Worm (Caenorhabditis elegans): ENCODE data around the gene Y32B12C.1.

Gene Y32B12C.1

ce11 chrV:16620874-16621273, 14.5 kb downstream of the Y32B12C.1 start, which contains the start of gene Y70C5A.3:
TSS of gene Y70C5A.3 (minus strand) at chrV:16620923.
- TF ChIP-seq unc-39 (tag; optimal IDR thresholded peaks at IDR 0.05) (no peak), elt-3 (tag; optimal IDR thresholded peaks at IDR 0.05) (no peak), ces-1 (GFP tag; optimal IDR thresholded peaks at IDR 0.05) (no peak), nhr-237 (tag; optimal IDR thresholded peaks at IDR 0.05) (no peak), nhr-76 (tag; optimal IDR thresholded peaks at IDR 0.05) (no peak), unc-62 (GFP tag; optimal IDR thresholded peaks at IDR 0.05) (no peak), lin-13 (tag; optimal IDR thresholded peaks at IDR 0.05) (no peak)

- TF ChIP-seq flh-1 (GFP tag; optimal IDR thresholded peaks at IDR 0.05), result peak; percentile 17
- no peak for TF ChIP-seq bed-3 (GFP tag; optimal IDR thresholded peaks at IDR 0.05)
- TF ChIP-seq mls-2 (tag; optimal IDR thresholded peaks at IDR 0.05), result peak; percentile 14
- TF ChIP-seq elt-3 (tag; optimal IDR thresholded peaks at IDR 0.05), result no peak
- TF ChIP-seq sem-2 (GFP tag; optimal IDR thresholded peaks at IDR 0.05), result peak; percentile 36
- TF ChIP-seq M03D4.4 (tag; optimal IDR thresholded peaks at IDR 0.05), result peak; percentile 66
- TF ChIP-seq hlh-1 (tag; optimal IDR thresholded peaks at IDR 0.05), result peak; percentile 3
- no peak for TF ChIP-seq elt-1 (tag; optimal IDR thresholded peaks at IDR 0.05; ENCODE audit: borderline replicate concordance, insufficient read depth)
- TF ChIP-seq sptf-1 (tag; optimal IDR thresholded peaks at IDR 0.05), result peak; percentile 75
- TF ChIP-seq cnd-1 (tag; optimal IDR thresholded peaks at IDR 0.05), result peak; percentile 51
- peak; percentile 47 for TF ChIP-seq drap-1 (GFP tag; optimal IDR thresholded peaks at IDR 0.05)
Measured at ce11 chrV:16621894-16622293, 15.5 kb downstream of the Y32B12C.1 start.

ce11 chrV:16622754-16623261, 16.4 kb downstream of the Y32B12C.1 start, which contains the start of gene Y70C5A.2:
TSS of gene Y70C5A.2 (minus strand) at chrV:16623211.
- TF ChIP-seq hlh-1 (tag; optimal IDR thresholded peaks at IDR 0.05) (no peak), pha-4 (tag; optimal IDR thresholded peaks at IDR 0.05) (no peak), mls-2 (tag; optimal IDR thresholded peaks at IDR 0.05) (no peak), nhr-237 (tag; optimal IDR thresholded peaks at IDR 0.05) (no peak), nhr-2 (tag; optimal IDR thresholded peaks at IDR 0.05) (no peak), ztf-11 (tag; optimal IDR thresholded peaks at IDR 0.05) (no peak), nhr-76 (tag; optimal IDR thresholded peaks at IDR 0.05) (no peak), lin-13 (tag; optimal IDR thresholded peaks at IDR 0.05) (no peak), drap-1 (GFP tag; optimal IDR thresholded peaks at IDR 0.05) (no peak), M03D4.4 (tag; optimal IDR thresholded peaks at IDR 0.05) (no peak), flh-1 (GFP tag; optimal IDR thresholded peaks at IDR 0.05) (no peak), mab-5 (tag; optimal IDR thresholded peaks at IDR 0.05) (no peak), sptf-1 (tag; optimal IDR thresholded peaks at IDR 0.05) (no peak), nhr-12 (tag; optimal IDR thresholded peaks at IDR 0.05) (no peak), tbx-8 (GFP tag; optimal IDR thresholded peaks at IDR 0.05) (no peak), unc-39 (tag; optimal IDR thresholded peaks at IDR 0.05) (no peak), mep-1 (tag; optimal IDR thresholded peaks at IDR 0.05) (no peak), unc-120 (tag; optimal IDR thresholded peaks at IDR 0.05; ENCODE audit: poor library complexity, severe bottlenecking) (no peak)

- TF ChIP-seq unc-62 (GFP tag; optimal IDR thresholded peaks at IDR 0.05), result no peak
- TF ChIP-seq ceh-43 (GFP tag; optimal IDR thresholded peaks at IDR 0.05), result no peak
- no peak for TF ChIP-seq nhr-2 (tag; optimal IDR thresholded peaks at IDR 0.05)
- no peak for TF ChIP-seq nhr-237 (tag; optimal IDR thresholded peaks at IDR 0.05)
- TF ChIP-seq ceh-83 (GFP tag; optimal IDR thresholded peaks at IDR 0.05), result no peak
- no peak for TF ChIP-seq cnd-1 (tag; optimal IDR thresholded peaks at IDR 0.05)
- TF ChIP-seq bed-3 (GFP tag; optimal IDR thresholded peaks at IDR 0.05), result no peak
- no peak for TF ChIP-seq drap-1 (GFP tag; optimal IDR thresholded peaks at IDR 0.05)
- no peak for TF ChIP-seq pha-4 (tag; optimal IDR thresholded peaks at IDR 0.05)
- no peak for TF ChIP-seq lin-13 (tag; optimal IDR thresholded peaks at IDR 0.05)
- TF ChIP-seq M03D4.4 (tag; optimal IDR thresholded peaks at IDR 0.05), result no peak
- TF ChIP-seq snpc-4 (tag; optimal IDR thresholded peaks at IDR 0.05), result no peak
- no peak for TF ChIP-seq nhr-28 (tag; optimal IDR thresholded peaks at IDR 0.05)
- TF ChIP-seq elt-1 (tag; optimal IDR thresholded peaks at IDR 0.05; ENCODE audit: borderline replicate concordance, insufficient read depth), result no peak
- TF ChIP-seq hlh-1 (tag; optimal IDR thresholded peaks at IDR 0.05), result no peak
- TF ChIP-seq tbx-8 (GFP tag; optimal IDR thresholded peaks at IDR 0.05), result no peak
- TF ChIP-seq lsy-2 (tag; optimal IDR thresholded peaks at IDR 0.05), result no peak
- TF ChIP-seq ceh-39 (tag; optimal IDR thresholded peaks at IDR 0.05), result no peak
- TF ChIP-seq nhr-12 (tag; optimal IDR thresholded peaks at IDR 0.05), result no peak
- no peak for TF ChIP-seq lin-32 (GFP tag; optimal IDR thresholded peaks at IDR 0.05)
Measured at ce11 chrV:16627962-16628361, 21.5 kb downstream of the Y32B12C.1 start, which contains the start of gene oac-53. TSS of gene oac-53 (minus strand) at chrV:16627970.
